Worm (Caenorhabditis elegans) whole organism, L1 larva: Measurements from ENCODE around the gene F18A12.2.

Experiments used
- aly-2 ChIP-seq: fragments of 150-350 bp; optimal IDR thresholded peaks from 2 replicates; lab custom pipeline; 2014; ENCODE audit warnings: missing biosample characterization, missing genetic modification characterization
- hpl-2 ChIP-seq: fragments of 150-350 bp; optimal IDR thresholded peaks from 2 replicates; lab custom pipeline; 2014; ENCODE audit warnings: missing biosample characterization, missing genetic modification reagents, missing genetic modification characterization
- lin-13 ChIP-seq: fragments of 150-350 bp; optimal IDR thresholded peaks from 2 replicates; lab custom pipeline; 2014; ENCODE audit warnings: missing biosample characterization, missing genetic modification reagents, missing genetic modification characterization
- nhr-11 ChIP-seq: fragments of 150-350 bp; optimal IDR thresholded peaks from 2 replicates; lab custom pipeline; 2014; ENCODE audit warnings: missing biosample characterization, missing genetic modification characterization
- nhr-20 ChIP-seq: sonication (generic microtip); optimal IDR thresholded peaks from 2 replicates; lab custom pipeline; 2016; ENCODE audit warnings: mild to moderate bottlenecking, missing genetic modification characterization, missing compliant biosample characterization
- skn-1 ChIP-seq: fragments of 150-350 bp; optimal IDR thresholded peaks from 2 replicates; lab custom pipeline; 2014; ENCODE audit warnings: missing biosample characterization, missing genetic modification characterization
- vab-15 ChIP-seq: sonication (generic microtip); optimal IDR thresholded peaks from 2 replicates; lab custom pipeline; 2017; ENCODE audit warnings: missing genotype, mild to moderate bottlenecking, missing genetic modification characterization, missing compliant biosample characterization
- xbp-1 ChIP-seq: sonication (generic microtip); optimal IDR thresholded peaks from 2 replicates; lab custom pipeline; 2016; ENCODE audit warnings: missing genetic modification characterization, missing compliant biosample characterization
- zip-4 ChIP-seq: fragments of 200-800 bp; sonication (Bioruptor generic); optimal IDR thresholded peaks from 2 replicates; lab custom pipeline; 2018; ENCODE audit warnings: mild to moderate bottlenecking, missing genetic modification characterization, moderate library complexity, missing compliant biosample characterization

DNA sequence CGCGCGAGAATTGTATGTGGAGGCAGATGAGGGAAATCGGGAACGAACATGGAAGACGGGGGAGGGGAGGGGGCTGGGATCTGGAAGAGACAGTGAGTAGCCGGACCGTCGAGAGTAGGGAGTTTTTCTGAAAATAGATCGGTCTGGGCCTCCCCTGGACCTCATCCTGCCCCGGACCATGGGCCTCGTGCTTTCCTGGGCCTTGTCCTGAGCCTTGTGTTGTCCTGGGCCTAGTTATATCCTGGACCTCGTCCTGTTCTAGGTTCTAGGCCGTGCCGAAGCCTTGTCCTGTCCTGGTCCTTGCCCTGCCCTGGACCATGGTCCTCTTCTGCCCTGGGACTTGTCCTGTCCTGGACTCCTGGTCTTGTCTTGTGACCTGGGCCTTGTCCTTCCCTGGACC is 22.7 kb downstream of the F18A12.2 start:
- no peak for TF ChIP-seq hpl-2 (GFP tag; lab: Kevin White, UChicago)
- no peak for TF ChIP-seq lin-13 (GFP tag; lab: Kevin White, UChicago)
- TF ChIP-seq vab-15 (tag; lab: Kevin White, UChicago) = no peak
- TF ChIP-seq zip-4 (GFP tag; lab: Kevin White, UChicago) = no peak
- no peak for TF ChIP-seq aly-2 (tag; lab: Kevin White, UChicago)
- TF ChIP-seq xbp-1 (tag; lab: Kevin White, UChicago) = no peak
- no peak for TF ChIP-seq nhr-20 (tag; lab: Kevin White, UChicago)
- no peak for TF ChIP-seq nhr-11 (tag; lab: Kevin White, UChicago)
- no peak for TF ChIP-seq skn-1 (tag; lab: Kevin White, UChicago)
